Worm (Caenorhabditis elegans) whole organism, L4/young adult: ENCODE data around the gene srt-8.

Experiments
- dao-5 ChIP-seq: sonication (generic microtip); optimal IDR thresholded peaks from 2 replicates; lab custom pipeline; 2016; ENCODE audit warnings: missing genotype, missing genetic modification characterization, moderate library complexity, missing compliant biosample characterization
- him-1 ChIP-seq: sonication (generic microtip); optimal IDR thresholded peaks from 2 replicates; lab custom pipeline; 2016; ENCODE audit warnings: missing genotype, missing genetic modification reagents, missing genetic modification characterization, missing compliant biosample characterization

DNA sequence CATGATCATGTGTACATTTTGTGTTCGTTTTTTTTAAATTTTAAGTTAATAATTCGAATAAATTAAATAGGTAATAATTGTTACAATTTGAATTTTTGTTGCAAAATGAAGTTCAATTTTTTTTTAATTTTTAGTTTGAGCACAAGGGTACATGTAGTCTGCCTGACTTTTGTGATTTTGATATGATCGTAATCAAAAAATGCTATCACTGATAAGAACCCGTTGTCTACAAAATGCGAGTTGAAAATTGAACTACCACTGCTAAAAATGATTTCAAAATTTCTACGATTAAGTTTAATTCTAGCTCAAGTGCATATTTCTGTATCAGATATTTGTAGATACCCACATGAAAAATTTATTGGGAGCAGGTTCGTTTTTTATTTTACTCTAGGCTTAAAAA lies 31.8 kb downstream of the srt-8 start, which contains the start of gene clec-210:
- TF ChIP-seq him-1 (tag; lab: Kevin White, UChicago) (no peak), dao-5 (tag; lab: Kevin White, UChicago) (no peak)
